Fruit fly (Drosophila melanogaster) whole organism, embryonic: Measurements from ENCODE around the gene CG15625.

Experiments
- Abd-B ChIP-seq: fragments of 200-800 bp; sonication (Bioruptor generic); optimal IDR thresholded peaks from 2 replicates; lab custom pipeline; 2018; ENCODE audit warnings: missing biosample characterization, mild to moderate bottlenecking, missing genetic modification characterization, moderate library complexity
- Bdp1 ChIP-seq: fragments of 200-800 bp; sonication (Bioruptor generic); optimal IDR thresholded peaks from 3 replicates; lab custom pipeline; 2016; ENCODE audit warnings: missing biosample characterization, missing genetic modification characterization
- CG10274 ChIP-seq: fragments of 200-800 bp; sonication (Bioruptor generic); optimal IDR thresholded peaks from 3 replicates; lab custom pipeline; 2017; ENCODE audit warnings: missing biosample characterization, mild to moderate bottlenecking, missing genetic modification characterization
- CG10543 ChIP-seq: fragments of 200-800 bp; sonication (Bioruptor generic); optimal IDR thresholded peaks from 3 replicates; lab custom pipeline; 2017; ENCODE audit warnings: missing biosample characterization, mild to moderate bottlenecking, missing genetic modification characterization, moderate library complexity
- CG10959 ChIP-seq: fragments of 200-800 bp; sonication (Bioruptor generic); IDR thresholded peaks from 2 replicates; pipeline ENCODE4 v1.3.6; 2022; ENCODE audit warnings: missing biosample characterization, missing genetic modification characterization
- CG12744 ChIP-seq: fragments of 200-800 bp; sonication (Bioruptor generic); optimal IDR thresholded peaks from 2 replicates; lab custom pipeline; 2016; ENCODE audit warnings: missing biosample characterization, missing genetic modification characterization
- CG1529 ChIP-seq: fragments of 200-800 bp; sonication (Bioruptor generic); optimal IDR thresholded peaks from 3 replicates; lab custom pipeline; 2018; ENCODE audit warnings: missing biosample characterization, missing genetic modification characterization
- CG16815 ChIP-seq: fragments of 200-800 bp; sonication (Bioruptor generic); optimal IDR thresholded peaks from 3 replicates; lab custom pipeline; 2017; ENCODE audit warnings: missing biosample characterization, mild to moderate bottlenecking, missing genetic modification characterization
- CG17385 ChIP-seq: fragments of 200-800 bp; sonication (Bioruptor generic); optimal IDR thresholded peaks from 3 replicates; lab custom pipeline; 2018; ENCODE audit warnings: missing biosample characterization, mild to moderate bottlenecking, missing genetic modification characterization
- CG17829 ChIP-seq: fragments of 200-800 bp; optimal IDR thresholded peaks from 2 replicates; lab custom pipeline; 2019; ENCODE audit warnings: missing biosample characterization, mild to moderate bottlenecking, missing genetic modification characterization, moderate library complexity
- CG18011 ChIP-seq: fragments of 200-800 bp; sonication (Bioruptor generic); optimal IDR thresholded peaks from 2 replicates; lab custom pipeline; 2017; ENCODE audit warnings: missing biosample characterization, missing genetic modification characterization, mild to moderate bottlenecking, moderate library complexity, missing genotype
- CG2889 ChIP-seq: fragments of 200-800 bp; sonication (Bioruptor generic); IDR thresholded peaks from 3 replicates; pipeline ENCODE4 v1.3.6; 2022; ENCODE audit warnings: missing biosample characterization, missing genetic modification characterization
- CG3163 ChIP-seq: fragments of 200-800 bp; sonication (Bioruptor generic); optimal IDR thresholded peaks from 3 replicates; lab custom pipeline; 2016; ENCODE audit warnings: missing biosample characterization, missing genetic modification characterization
- CG34422 ChIP-seq: fragments of 200-800 bp; sonication (Bioruptor generic); IDR thresholded peaks from 3 replicates; pipeline ENCODE4 v1.3.6; 2022; ENCODE audit warnings: missing biosample characterization, missing genetic modification characterization
- CG43689 ChIP-seq: fragments of 200-800 bp; sonication (Bioruptor generic); IDR thresholded peaks from 2 replicates; pipeline ENCODE4 v1.3.6; 2022; ENCODE audit warnings: missing biosample characterization, missing genetic modification characterization
- CG8924 ChIP-seq: fragments of 200-800 bp; optimal IDR thresholded peaks from 3 replicates; lab custom pipeline; 2019; ENCODE audit warnings: missing biosample characterization, mild to moderate bottlenecking, missing genetic modification characterization, moderate library complexity
- Dfd ChIP-seq, 2 experiments: fragments of >200 bp; optimal IDR thresholded peaks; 2 replicates each; lab custom pipeline; 2017; ENCODE audit warnings: missing biosample characterization in 2 of 2, missing genetic modification characterization in 2 of 2
- Dip3 ChIP-seq: fragments of 200-800 bp; sonication (Bioruptor generic); optimal IDR thresholded peaks from 3 replicates; lab custom pipeline; 2016; ENCODE audit warnings: missing biosample characterization, missing genetic modification characterization
- Doc2 ChIP-seq: fragments of 200-800 bp; sonication (Bioruptor generic); IDR thresholded peaks from 2 replicates; pipeline ENCODE4 v1.3.6; 2022; ENCODE audit warnings: missing biosample characterization, missing genetic modification characterization
- ERR ChIP-seq: fragments of 200-800 bp; sonication (Bioruptor generic); optimal IDR thresholded peaks from 2 replicates; lab custom pipeline; 2016; ENCODE audit warnings: missing biosample characterization, missing genetic modification characterization
- Ets65A ChIP-seq: fragments of 200-800 bp; sonication (Bioruptor generic); peaks from one replicate; lab custom pipeline; 2016; ENCODE audit warnings: missing biosample characterization, missing genetic modification characterization
- HLH3B ChIP-seq: fragments of 200-800 bp; sonication (Bioruptor generic); IDR thresholded peaks from 2 replicates; pipeline ENCODE4 v1.3.6; 2022; ENCODE audit warnings: missing biosample characterization, missing genetic modification characterization
- Hmr ChIP-seq: fragments of 200-800 bp; sonication (Bioruptor generic); optimal IDR thresholded peaks from 3 replicates; lab custom pipeline; 2017; ENCODE audit warnings: mild to moderate bottlenecking, missing biosample characterization, missing genetic modification reagents, missing genetic modification characterization
- Hr39 ChIP-seq: fragments of >200 bp; optimal IDR thresholded peaks from 2 replicates; lab custom pipeline; 2017
- Meics ChIP-seq: fragments of 200-800 bp; sonication (Bioruptor generic); optimal IDR thresholded peaks from 2 replicates; lab custom pipeline; 2017; ENCODE audit warnings: missing biosample characterization, mild to moderate bottlenecking, missing genetic modification characterization
- Mes4 ChIP-seq: fragments of 200-800 bp; sonication (Bioruptor generic); optimal IDR thresholded peaks from 2 replicates; lab custom pipeline; 2016; ENCODE audit warnings: missing biosample characterization, missing genetic modification characterization
- Nf-YC ChIP-seq: fragments of 200-800 bp; optimal IDR thresholded peaks from 3 replicates; lab custom pipeline; 2019; ENCODE audit warnings: missing biosample characterization, mild to moderate bottlenecking, missing genetic modification characterization, moderate library complexity
- Pdp1 ChIP-seq, 2 experiments: fragments of 200-800 bp; sonication (Bioruptor generic); optimal IDR thresholded peaks; 3 replicates each; lab custom pipeline; 2016; ENCODE audit warnings: missing biosample characterization in 2 of 2, missing genetic modification characterization in 2 of 2, mild to moderate bottlenecking in 1 of 2, moderate library complexity in 1 of 2
- TFAM ChIP-seq: fragments of 200-800 bp; sonication (Bioruptor generic); optimal IDR thresholded peaks from 2 replicates; lab custom pipeline; 2017; ENCODE audit warnings: missing biosample characterization, missing genetic modification characterization, inconsistent platforms
- Tbp ChIP-seq: fragments of >200 bp; optimal IDR thresholded peaks from 2 replicates; lab custom pipeline; 2018; ENCODE audit warnings: missing biosample characterization, missing genetic modification characterization
- Vsx1 ChIP-seq: fragments of 200-800 bp; sonication (Bioruptor generic); optimal IDR thresholded peaks from 2 replicates; lab custom pipeline; 2017; ENCODE audit warnings: missing biosample characterization, mild to moderate bottlenecking, missing genetic modification characterization, missing genetic modification reagents
- ase ChIP-seq: fragments of 200-800 bp; sonication (Bioruptor generic); IDR thresholded peaks from 3 replicates; pipeline ENCODE4 v1.3.6; 2022; ENCODE audit warnings: missing biosample characterization, missing genetic modification characterization
- bbx ChIP-seq: fragments of 200-800 bp; sonication (Bioruptor generic); IDR thresholded peaks from 2 replicates; pipeline ENCODE4 v1.3.6; 2022; ENCODE audit warnings: missing biosample characterization, missing genetic modification characterization; ENCODE audit not compliant: partially characterized antibody
- cad ChIP-seq: fragments of >200 bp; optimal IDR thresholded peaks from 2 replicates; lab custom pipeline; 2017; ENCODE audit warnings: missing biosample characterization, missing genetic modification characterization
- en ChIP-seq: fragments of 200-800 bp; sonication (Bioruptor generic); optimal IDR thresholded peaks from 2 replicates; lab custom pipeline; 2016; ENCODE audit warnings: missing biosample characterization, missing genetic modification characterization
- ewg ChIP-seq: fragments of 200-800 bp; sonication (Bioruptor generic); optimal IDR thresholded peaks from 3 replicates; lab custom pipeline; 2017; ENCODE audit warnings: mild to moderate bottlenecking, missing biosample characterization, missing genetic modification reagents, missing genetic modification characterization
- eyg ChIP-seq: fragments of 200-800 bp; sonication (Bioruptor generic); optimal IDR thresholded peaks from 3 replicates; lab custom pipeline; 2016; ENCODE audit warnings: missing biosample characterization, missing genetic modification characterization
- fd3F ChIP-seq: fragments of 200-800 bp; sonication (Bioruptor generic); optimal IDR thresholded peaks from 2 replicates; lab custom pipeline; 2018; ENCODE audit warnings: missing biosample characterization, mild to moderate bottlenecking, missing genetic modification characterization, moderate library complexity
- grau ChIP-seq: fragments of 200-800 bp; optimal IDR thresholded peaks from 3 replicates; lab custom pipeline; 2019; ENCODE audit warnings: missing biosample characterization, mild to moderate bottlenecking, missing genetic modification characterization, moderate library complexity
- klu ChIP-seq: fragments of 200-800 bp; sonication (Bioruptor generic); IDR thresholded peaks from 2 replicates; pipeline ENCODE4 v1.3.6; 2022; ENCODE audit warnings: missing biosample characterization, missing genetic modification characterization
- pan ChIP-seq, 4 experiments: fragments of >200 bp in 3 of 4; fragments of 200-800 bp in 1 of 4; sonication (Bioruptor generic) in 1 of 4; optimal IDR thresholded peaks in 3 of 4; IDR thresholded peaks in 1 of 4; 2 replicates each; pipeline versions ENCODE4 v1.3.6 to Lab custom; 2017 to 2022; ENCODE audit warnings: missing biosample characterization in 2 of 4, missing genetic modification characterization in 2 of 4, mixed read lengths in 1 of 4
- rib ChIP-seq: fragments of 200-800 bp; sonication (Bioruptor generic); IDR thresholded peaks from 2 replicates; pipeline ENCODE4 v1.3.6; 2022; ENCODE audit warnings: missing biosample characterization, missing genetic modification characterization
- schlank ChIP-seq: fragments of 200-800 bp; sonication (Bioruptor generic); optimal IDR thresholded peaks from 2 replicates; lab custom pipeline; 2018; ENCODE audit warnings: missing biosample characterization, mild to moderate bottlenecking, missing genetic modification characterization
- sisA ChIP-seq: fragments of 200-800 bp; sonication (Bioruptor generic); IDR thresholded peaks from 2 replicates; pipeline ENCODE4 v1.3.6; 2022; ENCODE audit warnings: missing biosample characterization, missing genetic modification characterization
- so ChIP-seq: fragments of 200-800 bp; sonication (Bioruptor generic); IDR thresholded peaks from 3 replicates; pipeline ENCODE4 v1.3.6; 2022; ENCODE audit warnings: missing biosample characterization, missing genetic modification characterization
- vvl ChIP-seq: fragments of 200-800 bp; sonication (Bioruptor generic); IDR thresholded peaks from 2 replicates; pipeline ENCODE4 v1.3.6; 2022; ENCODE audit warnings: missing biosample characterization, missing genetic modification characterization
- zf30C ChIP-seq: fragments of 200-800 bp; sonication (Bioruptor generic); optimal IDR thresholded peaks from 3 replicates; lab custom pipeline; 2018; ENCODE audit warnings: missing biosample characterization, mild to moderate bottlenecking, missing genetic modification characterization

The CG15625 gene

dm6 chr2L:4861503-4861902 lies 28.3 kb upstream of the CG15625 start (continued):
- TF ChIP-seq pan (optimal IDR thresholded peaks at IDR 0.05; lab: Kevin White, UChicago) (no peak), pan (GFP tag; optimal IDR thresholded peaks at IDR 0.05 in 1 of 2, IDR thresholded peaks at IDR 0.05 in 1 of 2) (peak in 1 of 2 experiments; percentile 63), CG43689 (no peak), Doc2 (no peak), CG17829 (tag; lab: Kevin White, UChicago) (no peak), CG1529 (no peak), Hmr (GFP tag; lab: Kevin White, UChicago) (peak; percentile 23), CG10543 (GFP tag; lab: Kevin White, UChicago) (no peak), Mes4 (GFP tag; lab: Kevin White, UChicago) (no peak), Bdp1 (GFP tag; lab: Kevin White, UChicago) (no peak), zf30C (GFP tag; lab: Kevin White, UChicago) (no peak), rib (no peak), schlank (tag; lab: Kevin White, UChicago) (no peak), CG12744 (no peak), CG3163 (GFP tag; lab: Kevin White, UChicago) (no peak), sisA (GFP tag; lab: Robert Waterston, UW) (peak; percentile 58), CG10274 (GFP tag; lab: Kevin White, UChicago) (no peak), CG34422 (GFP tag; lab: Robert Waterston, UW) (peak; percentile 52; the same call in 2 of the 3 replicates), ase (GFP tag; lab: Robert Waterston, UW) (0 out of 3 replicates have a peak, but pooled peaks have one; percentile 39), Abd-B (GFP tag; lab: Kevin White, UChicago) (peak; percentile 6), ewg (no peak), Pdp1 (GFP tag; optimal IDR thresholded peaks at IDR 0.05; lab: Kevin White, UChicago) (no peak), en (GFP tag; lab: Kevin White, UChicago) (no peak), CG16815 (GFP tag; lab: Kevin White, UChicago) (no peak)

dm6 chr2L:4865400-4865799 lies 24.4 kb upstream of the CG15625 start:
- TF ChIP-seq Ets65A (GFP tag; lab: Kevin White, UChicago): peak; percentile 20
- TF ChIP-seq so (GFP tag; lab: Robert Waterston, UW): no peak
- peak in 1 of 2 experiments; percentile 55 for TF ChIP-seq Dfd (GFP tag; optimal IDR thresholded peaks at IDR 0.05; lab: Kevin White, UChicago)
- no peak for TF ChIP-seq CG2889
- no peak for TF ChIP-seq Tbp

dm6 chr2L:4868383-4868782 lies 21.4 kb upstream of the CG15625 start:
- TF ChIP-seq CG18011 (peak; percentile 58), grau (tag; lab: Kevin White, UChicago) (peak; percentile 57), cad (GFP tag; lab: Kevin White, UChicago) (no peak), Nf-YC (no peak), bbx (GFP tag; lab: Robert Waterston, UW) (no peak)

- TF ChIP-seq fd3F (GFP tag; lab: Kevin White, UChicago) (no peak), ERR (GFP tag; lab: Kevin White, UChicago) (peak; percentile 33), Dip3 (GFP tag; lab: Kevin White, UChicago) (no peak), CG8924 (tag; lab: Kevin White, UChicago) (no peak), Dfd (GFP tag; optimal IDR thresholded peaks at IDR 0.05; lab: Kevin White, UChicago) (peak in 1 of 2 experiments; percentile 84), eyg (GFP tag; lab: Kevin White, UChicago) (no peak), CG17385 (GFP tag; lab: Kevin White, UChicago) (peak; percentile 94), Meics (no peak), HLH3B (no peak), vvl (no peak), CG10959 (GFP tag; lab: Robert Waterston, UW) (no peak), Vsx1 (GFP tag; lab: Kevin White, UChicago) (no peak), klu (GFP tag; lab: Robert Waterston, UW) (no peak), Hr39 (lab: Kevin White, UChicago) (peak; percentile 32), TFAM (GFP tag; lab: Kevin White, UChicago) (no peak), CG2889 (no peak)
These were observed 7.4 kb upstream of the CG15625 start for dm6 chr2L:4882131-4883022.
